Worm (Caenorhabditis elegans): ENCODE measurements around the gene clhm-1.
A peak's percentile ranks its signal among the peaks of the same experiment; 100 is the strongest.

The clhm-1 gene

DNA sequence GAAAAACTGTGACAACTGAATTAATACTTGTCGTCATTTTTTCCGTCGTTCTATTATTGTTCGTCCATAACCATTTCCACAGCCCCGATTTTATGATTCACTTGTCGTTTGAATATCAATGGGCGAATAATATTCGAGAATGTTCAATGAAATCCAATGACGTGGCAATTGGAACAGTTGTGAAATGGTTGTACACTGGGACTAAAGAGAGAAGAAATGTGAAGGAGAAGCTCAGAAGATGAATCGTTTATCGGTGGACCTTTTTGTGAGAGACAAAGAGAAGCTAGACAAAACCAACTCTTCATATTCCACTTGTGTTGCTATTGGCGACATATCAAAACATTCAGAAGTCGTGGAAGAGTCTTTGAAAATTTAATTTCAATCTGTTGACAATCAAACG, at the start of gene clhm-1:
TSS of gene clhm-1 (minus strand) at position 207 of the 400 bp plus-strand sequence.
- peak; percentile 24 for TF ChIP-seq rnt-1 (tag; optimal IDR thresholded peaks at IDR 0.05)
- TF ChIP-seq egl-27 (tag; optimal IDR thresholded peaks at IDR 0.05): no peak

DNA sequence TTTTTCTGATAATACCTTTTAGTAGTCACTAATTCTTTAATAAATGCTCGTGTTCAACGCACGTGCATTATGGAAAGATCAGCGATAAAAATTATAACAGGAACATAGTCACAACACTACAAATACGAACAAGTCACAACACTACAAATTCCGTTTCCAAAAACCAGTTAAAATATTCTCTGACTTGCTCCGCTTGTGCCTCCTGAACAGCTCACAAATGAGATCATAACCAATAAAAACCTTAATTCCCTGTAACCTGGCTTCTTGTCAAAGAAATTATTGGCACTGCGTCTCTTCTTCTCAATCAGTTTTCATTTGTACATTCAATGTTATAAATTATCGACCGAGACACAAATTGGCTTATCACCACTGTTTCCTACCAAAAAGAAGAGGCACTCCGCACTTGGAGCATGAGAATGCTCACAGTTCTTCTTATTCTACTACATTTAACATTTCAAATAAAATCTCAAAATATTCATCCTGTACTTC, 48.6 kb upstream of the clhm-1 start, which contains the start of gene B0252.1:
TSS of gene B0252.1 (plus strand) at position 318 of the 489 bp plus-strand sequence.
- no peak for TF ChIP-seq nhr-84 (tag; optimal IDR thresholded peaks at IDR 0.05)
- no peak for TF ChIP-seq nhr-237 (tag; optimal IDR thresholded peaks at IDR 0.05)
- TF ChIP-seq ama-1 (optimal IDR thresholded peaks at IDR 0.05): no peak
- TF ChIP-seq ztf-4 (tag; optimal IDR thresholded peaks at IDR 0.05): no peak
- no peak for TF ChIP-seq nhr-28 (tag; optimal IDR thresholded peaks at IDR 0.05)
- TF ChIP-seq efl-3 (GFP tag; optimal IDR thresholded peaks at IDR 0.05): no peak
- TF ChIP-seq sup-37 (GFP tag; optimal IDR thresholded peaks at IDR 0.05): no peak
- TF ChIP-seq elt-3 (tag; optimal IDR thresholded peaks at IDR 0.05): no peak
- no peak for TF ChIP-seq fkh-4 (tag; optimal IDR thresholded peaks at IDR 0.05; ENCODE audit: borderline replicate concordance)
- TF ChIP-seq lsy-2 (tag; optimal IDR thresholded peaks at IDR 0.05): no peak
- TF ChIP-seq elt-2 (tag; optimal IDR thresholded peaks at IDR 0.05): no peak

ce11 chrII:6918862-6919261, 48.1 kb upstream of the clhm-1 start, which contains the start of gene B0252.5:
TSS of gene B0252.5 (minus strand) at chrII:6918878.
- TF ChIP-seq irx-1 (tag; optimal IDR thresholded peaks at IDR 0.05) (no peak), elt-2 (tag; optimal IDR thresholded peaks at IDR 0.05) (peak; percentile 32), unc-86 (tag; optimal IDR thresholded peaks at IDR 0.05) (no peak), lin-35 (GFP tag; optimal IDR thresholded peaks at IDR 0.05) (no peak)

ce11 chrII:6917710-6918109, 46.9 kb upstream of the clhm-1 start, which contains the start of gene B0252.11:
TSS of gene B0252.11 (minus strand) at chrII:6917810.
- TF ChIP-seq C34B4.2 (tag; optimal IDR thresholded peaks at IDR 0.05) (no peak), lin-15B (tag; optimal IDR thresholded peaks at IDR 0.05) (no peak), pag-3 (tag; optimal IDR thresholded peaks at IDR 0.05; ENCODE audit: borderline replicate concordance, insufficient read depth) (no peak), efl-1 (optimal IDR thresholded peaks at IDR 0.05) (no peak), efl-1 (GFP tag; optimal IDR thresholded peaks at IDR 0.05 in 1 of 2) (peak in 1 of 2 experiments; percentile 85), ceh-90 (tag; optimal IDR thresholded peaks at IDR 0.05) (no peak)

ce11 chrII:6915875-6916274, 45.1 kb upstream of the clhm-1 start, which contains the start of gene B0252.8:
TSS of gene B0252.8 (plus strand) at chrII:6916166.
- TF ChIP-seq ceh-82 (tag; optimal IDR thresholded peaks at IDR 0.05) (no peak), ces-1 (GFP tag; optimal IDR thresholded peaks at IDR 0.05) (no peak), C04F5.9 (tag; optimal IDR thresholded peaks at IDR 0.05) (no peak), irx-1 (tag; optimal IDR thresholded peaks at IDR 0.05) (no peak), ztf-11 (tag; optimal IDR thresholded peaks at IDR 0.05) (no peak), mef-2 (tag; optimal IDR thresholded peaks at IDR 0.05) (no peak), nhr-19 (GFP tag; conservative IDR thresholded peaks at IDR 0.05) (no peak), zag-1 (tag; optimal IDR thresholded peaks at IDR 0.05) (no peak), egl-27 (tag; optimal IDR thresholded peaks at IDR 0.05) (no peak), elt-2 (tag; optimal IDR thresholded peaks at IDR 0.05) (no peak), Y116A8C.19 (tag; optimal IDR thresholded peaks at IDR 0.05; ENCODE audit: borderline replicate concordance) (no peak), ceh-90 (tag; optimal IDR thresholded peaks at IDR 0.05) (no peak), pag-3 (tag; optimal IDR thresholded peaks at IDR 0.05; ENCODE audit: borderline replicate concordance, insufficient read depth) (no peak), tlp-1 (tag; optimal IDR thresholded peaks at IDR 0.05) (no peak), fos-1 (tag; optimal IDR thresholded peaks at IDR 0.05) (no peak)

DNA sequence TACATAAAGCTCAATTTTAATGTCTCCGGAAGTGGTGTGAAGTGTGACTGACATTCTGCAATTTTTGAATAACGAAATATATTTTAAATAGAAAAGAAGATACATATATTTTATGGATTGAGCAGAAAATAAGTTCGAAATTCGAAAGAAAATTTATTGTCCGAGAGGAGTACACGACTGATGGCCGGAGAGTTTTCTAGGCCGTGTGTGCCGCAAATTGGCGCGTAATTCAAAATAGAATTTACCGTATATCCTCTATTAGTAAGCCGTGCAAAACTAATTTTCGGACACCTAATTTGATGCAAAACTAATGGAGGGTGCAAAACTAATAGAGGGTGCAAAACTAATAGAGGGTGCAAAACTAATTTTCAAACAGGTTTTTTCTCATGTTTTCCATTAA, 42.5 kb upstream of the clhm-1 start, which contains the start of gene cyn-10:
TSS of gene cyn-10 (minus strand) at position 57 of the 400 bp plus-strand sequence.
- TF ChIP-seq tlp-1 (tag; optimal IDR thresholded peaks at IDR 0.05): no peak
- TF ChIP-seq nhr-47 (tag; optimal IDR thresholded peaks at IDR 0.05): peak; percentile 96
- TF ChIP-seq nhr-77 (tag; optimal IDR thresholded peaks at IDR 0.05): no peak
- TF ChIP-seq C04F5.9 (tag; optimal IDR thresholded peaks at IDR 0.05): peak; percentile 95
- TF ChIP-seq egl-13 (tag; optimal IDR thresholded peaks at IDR 0.05): peak; percentile 96
- peak; percentile 72 for TF ChIP-seq vab-15 (tag; optimal IDR thresholded peaks at IDR 0.05)
- peak; percentile 31 for TF ChIP-seq lin-13 (GFP tag; optimal IDR thresholded peaks at IDR 0.05)
- peak; percentile 79 for TF ChIP-seq ceh-63 (GFP tag; optimal IDR thresholded peaks at IDR 0.05)
- TF ChIP-seq nhr-76 (tag; optimal IDR thresholded peaks at IDR 0.05): no peak
- peak; percentile 75 for TF ChIP-seq ceh-8 (GFP tag; optimal IDR thresholded peaks at IDR 0.05)
- peak in 2 of 6 experiments; percentile 52 to 71 for TF ChIP-seq elt-3 (tag; optimal IDR thresholded peaks at IDR 0.05)
- no peak for TF ChIP-seq egl-27 (tag; optimal IDR thresholded peaks at IDR 0.05)
- peak; percentile 93 for TF ChIP-seq pax-3 (tag; optimal IDR thresholded peaks at IDR 0.05)
- TF ChIP-seq ceh-90 (tag; optimal IDR thresholded peaks at IDR 0.05): peak; percentile 99
- TF ChIP-seq mab-9 (GFP tag; IDR thresholded peaks at IDR 0.05): peak; percentile 95
- peak; percentile 94 to 96 (median 96) for TF ChIP-seq dpl-1 (GFP tag; optimal IDR thresholded peaks at IDR 0.05)
